Worm (Caenorhabditis elegans) whole organism, early embryonic: ENCODE results near the gene pgph-1.

Experiments used
- ama-1 ChIP-seq: fragments of 150-350 bp; optimal IDR thresholded peaks from 2 replicates; lab custom pipeline; 2014
- hmbx-1 ChIP-seq: sonication (generic microtip); optimal IDR thresholded peaks from 2 replicates; lab custom pipeline; 2016; ENCODE audit warnings: mild to moderate bottlenecking, missing genetic modification characterization, missing compliant biosample characterization
- hmg-4 ChIP-seq: fragments of 200-800 bp; sonication (Bioruptor generic); optimal IDR thresholded peaks from 2 replicates; lab custom pipeline; 2018; ENCODE audit warnings: mild to moderate bottlenecking, missing genetic modification characterization, missing compliant biosample characterization
- hnd-1 ChIP-seq: sonication (generic microtip); optimal IDR thresholded peaks from 2 replicates; lab custom pipeline; 2016; ENCODE audit warnings: missing genetic modification characterization, missing compliant biosample characterization
- pes-1 ChIP-seq: fragments of 200-800 bp; sonication (Bioruptor generic); IDR thresholded peaks from 2 replicates; pipeline ENCODE4 v1.3.6; 2022; ENCODE audit warnings: missing genetic modification reagents, missing genetic modification characterization, missing compliant biosample characterization
- scrt-1 ChIP-seq: fragments of 200-800 bp; sonication (Bioruptor generic); IDR thresholded peaks from 2 replicates; pipeline ENCODE4 v1.3.6; 2022; ENCODE audit warnings: missing genetic modification characterization, missing compliant biosample characterization

DNA sequence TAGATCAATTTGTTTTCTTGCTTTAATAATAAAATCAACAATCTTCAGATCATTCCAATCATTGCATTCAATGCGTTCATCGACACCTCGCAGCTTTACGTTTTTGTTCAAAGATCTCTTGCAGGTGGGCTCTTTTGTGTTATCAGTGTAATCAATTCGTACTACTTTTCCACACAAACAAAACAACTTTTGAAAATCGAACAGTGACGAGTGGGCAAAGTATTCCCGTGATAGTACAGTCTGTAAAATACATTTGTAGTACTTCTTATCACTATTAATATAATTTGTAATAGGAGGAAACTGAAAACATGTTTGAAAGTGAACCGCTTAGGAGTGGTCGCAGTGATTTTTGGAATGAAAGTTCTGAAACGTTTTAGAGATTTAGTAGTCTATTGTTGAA, 11.7 kb upstream of the pgph-1 start, which contains the start of gene pgph-2:
- TF ChIP-seq hmg-4 (GFP tag; lab: Kevin White, UChicago): no peak
- TF ChIP-seq hnd-1 (tag; lab: Kevin White, UChicago): no peak
- no peak for TF ChIP-seq scrt-1
- TF ChIP-seq pes-1 (GFP tag; lab: Robert Waterston, UW): no peak
- TF ChIP-seq hmbx-1 (tag; lab: Kevin White, UChicago): no peak
- no peak for TF ChIP-seq ama-1
